Fruit fly (Drosophila melanogaster): ENCODE data around the gene CG1265.

- TF ChIP-seq CG8478 (optimal IDR thresholded peaks at IDR 0.05) (no peak), Dll (optimal IDR thresholded peaks at IDR 0.05) (no peak), pan (optimal IDR thresholded peaks at IDR 0.05) (no peak)
These were observed 32.2 kb downstream of the CG1265 start, which contains the start of gene TfIIEbeta for dm6 chr3L:4286784-4287183.

Data from whole organism.